Fruit fly (Drosophila melanogaster) whole organism, embryonic: ENCODE measurements around the gene CG7963.
A peak's percentile ranks its signal among the peaks of the same experiment; 100 is the strongest.

Source experiments
- B-H2 ChIP-seq: fragments of 200-800 bp; sonication (Bioruptor generic); optimal IDR thresholded peaks from 2 replicates; lab custom pipeline; 2018; ENCODE audit warnings: missing biosample characterization, mild to moderate bottlenecking, missing genetic modification characterization
- CG11723 ChIP-seq: fragments of 200-800 bp; sonication (Bioruptor generic); optimal IDR thresholded peaks from 2 replicates; lab custom pipeline; 2017; ENCODE audit warnings: missing biosample characterization, mild to moderate bottlenecking, missing genetic modification characterization
- CG1602 ChIP-seq: fragments of 200-800 bp; sonication (Bioruptor generic); optimal IDR thresholded peaks from 3 replicates; lab custom pipeline; 2016; ENCODE audit warnings: missing biosample characterization, missing genetic modification characterization
- CG1647 ChIP-seq: fragments of 200-800 bp; sonication (Bioruptor generic); optimal IDR thresholded peaks from 3 replicates; lab custom pipeline; 2016; ENCODE audit warnings: missing biosample characterization, missing genetic modification characterization
- CG16813 ChIP-seq: fragments of 200-800 bp; sonication (Bioruptor generic); IDR thresholded peaks from 3 replicates; pipeline ENCODE4 v1.3.6; 2022; ENCODE audit warnings: missing biosample characterization, missing genetic modification characterization; ENCODE audit not compliant: partially characterized antibody
- CG17186 ChIP-seq: fragments of 200-800 bp; sonication (Bioruptor generic); optimal IDR thresholded peaks from 3 replicates; lab custom pipeline; 2017; ENCODE audit warnings: missing biosample characterization, missing genetic modification reagents, missing genetic modification characterization
- CG17328 ChIP-seq: fragments of 200-800 bp; sonication (Bioruptor generic); IDR thresholded peaks from 2 replicates; pipeline ENCODE4 v1.3.6; 2022; ENCODE audit warnings: missing biosample characterization, missing genetic modification characterization
- CG18619 ChIP-seq: fragments of 200-800 bp; sonication (Bioruptor generic); optimal IDR thresholded peaks from 3 replicates; lab custom pipeline; 2017; ENCODE audit warnings: missing biosample characterization, mild to moderate bottlenecking, missing genetic modification characterization
- CG3407 ChIP-seq: fragments of 200-800 bp; sonication (Bioruptor generic); optimal IDR thresholded peaks from 2 replicates; lab custom pipeline; 2018; ENCODE audit warnings: missing biosample characterization, mild to moderate bottlenecking, missing genetic modification characterization
- CG4707 ChIP-seq: fragments of 200-800 bp; sonication (Bioruptor generic); optimal IDR thresholded peaks from 2 replicates; lab custom pipeline; 2018; ENCODE audit warnings: missing biosample characterization, mild to moderate bottlenecking, missing genetic modification characterization, moderate library complexity
- CG7839 ChIP-seq: fragments of 200-800 bp; sonication (Bioruptor generic); optimal IDR thresholded peaks from 3 replicates; lab custom pipeline; 2018; ENCODE audit warnings: missing biosample characterization, mild to moderate bottlenecking, missing genetic modification characterization, moderate library complexity
- CG7928 ChIP-seq: fragments of 200-800 bp; sonication (Bioruptor generic); optimal IDR thresholded peaks from 2 replicates; lab custom pipeline; 2017; ENCODE audit warnings: missing biosample characterization, mild to moderate bottlenecking, missing genetic modification characterization
- Chrac-16 ChIP-seq: fragments of 200-800 bp; sonication (Bioruptor generic); optimal IDR thresholded peaks from 3 replicates; lab custom pipeline; 2016; ENCODE audit warnings: missing biosample characterization, missing genetic modification characterization
- Dp ChIP-seq: fragments of 200-800 bp; sonication (Bioruptor generic); optimal IDR thresholded peaks from 2 replicates; lab custom pipeline; 2018; ENCODE audit warnings: missing biosample characterization, mild to moderate bottlenecking, missing genetic modification characterization, moderate library complexity
- Dref ChIP-seq: fragments of 200-800 bp; sonication (Bioruptor generic); IDR thresholded peaks from 2 replicates; pipeline ENCODE4 v1.3.6; 2022; ENCODE audit warnings: missing biosample characterization, missing genetic modification characterization
- Drgx ChIP-seq: fragments of 200-800 bp; sonication (Bioruptor generic); IDR thresholded peaks from 2 replicates; pipeline ENCODE4 v1.3.6; 2022; ENCODE audit warnings: missing biosample characterization, missing genetic modification characterization
- E2f2 ChIP-seq: fragments of 200-800 bp; sonication (Bioruptor generic); IDR thresholded peaks from 2 replicates; pipeline ENCODE4 v1.3.6; 2022; ENCODE audit warnings: missing biosample characterization, missing genetic modification characterization
- Eip74EF ChIP-seq, 2 experiments: fragments of 200-800 bp in 1 of 2; fragments of >200 bp in 1 of 2; sonication (Bioruptor generic) in 1 of 2; optimal IDR thresholded peaks; 2 replicates each; lab custom pipeline; 2017 to 2019; ENCODE audit warnings: missing biosample characterization in 2 of 2, missing genetic modification characterization in 2 of 2, mild to moderate bottlenecking in 1 of 2, moderate library complexity in 1 of 2
- Ets65A ChIP-seq: fragments of 200-800 bp; sonication (Bioruptor generic); peaks from one replicate; lab custom pipeline; 2016; ENCODE audit warnings: missing biosample characterization, missing genetic modification characterization
- Kr ChIP-seq: fragments of 200-800 bp; sonication (Bioruptor generic); optimal IDR thresholded peaks from 2 replicates; lab custom pipeline; 2017; ENCODE audit warnings: missing biosample characterization, mild to moderate bottlenecking, missing genetic modification characterization
- MBD-R2 ChIP-seq: fragments of 200-800 bp; sonication (Bioruptor generic); IDR thresholded peaks from 2 replicates; pipeline ENCODE4 v1.3.6; 2022; ENCODE audit warnings: missing biosample characterization, missing genetic modification characterization
- MESR4 ChIP-seq: fragments of 200-800 bp; sonication (Bioruptor generic); optimal IDR thresholded peaks from 2 replicates; lab custom pipeline; 2018; ENCODE audit warnings: missing biosample characterization, mild to moderate bottlenecking, missing genetic modification characterization, moderate library complexity
- Med ChIP-seq: fragments of 200-800 bp; sonication (Bioruptor generic); peaks from one replicate; lab custom pipeline; 2016; ENCODE audit warnings: missing biosample characterization, missing genetic modification characterization, mild to moderate bottlenecking, inconsistent platforms, moderate library complexity
- Opbp ChIP-seq: fragments of 200-800 bp; sonication (Bioruptor generic); IDR thresholded peaks from 3 replicates; pipeline ENCODE4 v1.3.6; 2022; ENCODE audit warnings: missing biosample characterization, missing genetic modification characterization; ENCODE audit not compliant: partially characterized antibody
- Xbp1 ChIP-seq: fragments of 200-800 bp; sonication (Bioruptor generic); optimal IDR thresholded peaks from 3 replicates; lab custom pipeline; 2016; ENCODE audit warnings: missing biosample characterization, mild to moderate bottlenecking, missing genetic modification characterization
- aop ChIP-seq: fragments of 200-800 bp; sonication (Bioruptor generic); IDR thresholded peaks from 2 replicates; pipeline ENCODE4 v1.3.6; 2022; ENCODE audit warnings: missing biosample characterization, missing genetic modification characterization
- bbx ChIP-seq: fragments of 200-800 bp; sonication (Bioruptor generic); IDR thresholded peaks from 2 replicates; pipeline ENCODE4 v1.3.6; 2022; ENCODE audit warnings: missing biosample characterization, missing genetic modification characterization; ENCODE audit not compliant: partially characterized antibody
- chif ChIP-seq, 2 experiments: fragments of 200-800 bp; sonication (Bioruptor generic); optimal IDR thresholded peaks; 3 replicates each; lab custom pipeline; 2016; ENCODE audit warnings: missing biosample characterization in 2 of 2, missing genetic modification characterization in 2 of 2
- crc ChIP-seq: fragments of 200-800 bp; sonication (Bioruptor generic); optimal IDR thresholded peaks from 2 replicates; lab custom pipeline; 2016; ENCODE audit warnings: missing biosample characterization, missing genetic modification characterization
- dmrt99B ChIP-seq: fragments of 200-800 bp; sonication (Bioruptor generic); optimal IDR thresholded peaks from 2 replicates; lab custom pipeline; 2018; ENCODE audit warnings: missing biosample characterization, mild to moderate bottlenecking, missing genetic modification characterization, moderate library complexity
- en ChIP-seq: fragments of 200-800 bp; sonication (Bioruptor generic); optimal IDR thresholded peaks from 2 replicates; lab custom pipeline; 2016; ENCODE audit warnings: missing biosample characterization, missing genetic modification characterization
- fd64A ChIP-seq: fragments of 200-800 bp; sonication (Bioruptor generic); optimal IDR thresholded peaks from 3 replicates; lab custom pipeline; 2018; ENCODE audit warnings: missing biosample characterization, mild to moderate bottlenecking, missing genetic modification characterization
- gfzf ChIP-seq: fragments of 200-800 bp; sonication (Bioruptor generic); optimal IDR thresholded peaks from 2 replicates; lab custom pipeline; 2016; ENCODE audit warnings: missing biosample characterization, mild to moderate bottlenecking, missing genetic modification characterization, moderate library complexity
- kay ChIP-seq: fragments of 200-800 bp; sonication (Bioruptor generic); optimal IDR thresholded peaks from 2 replicates; lab custom pipeline; 2016; ENCODE audit warnings: missing biosample characterization, missing genetic modification characterization
- knrl ChIP-seq: fragments of 200-800 bp; sonication (Bioruptor generic); IDR thresholded peaks from 3 replicates; pipeline ENCODE4 v1.3.6; 2022; ENCODE audit warnings: missing biosample characterization, missing genetic modification characterization; ENCODE audit not compliant: partially characterized antibody
- lbe ChIP-seq: fragments of 200-800 bp; sonication (Bioruptor generic); optimal IDR thresholded peaks from 2 replicates; lab custom pipeline; 2016; ENCODE audit warnings: missing biosample characterization, mild to moderate bottlenecking, missing genetic modification characterization
- pita ChIP-seq: fragments of 200-800 bp; sonication (Bioruptor generic); optimal IDR thresholded peaks from 2 replicates; lab custom pipeline; 2017; ENCODE audit warnings: missing biosample characterization, mild to moderate bottlenecking, missing genetic modification characterization
- stwl ChIP-seq: fragments of 200-800 bp; sonication (Bioruptor generic); optimal IDR thresholded peaks from 3 replicates; lab custom pipeline; 2018; ENCODE audit warnings: missing biosample characterization, mild to moderate bottlenecking, missing genetic modification characterization, moderate library complexity
- zen ChIP-seq: fragments of 200-800 bp; sonication (Bioruptor generic); optimal IDR thresholded peaks from 3 replicates; lab custom pipeline; 2018; ENCODE audit warnings: missing biosample characterization, mild to moderate bottlenecking, missing genetic modification characterization, moderate library complexity

The CG7963 gene

DNA sequence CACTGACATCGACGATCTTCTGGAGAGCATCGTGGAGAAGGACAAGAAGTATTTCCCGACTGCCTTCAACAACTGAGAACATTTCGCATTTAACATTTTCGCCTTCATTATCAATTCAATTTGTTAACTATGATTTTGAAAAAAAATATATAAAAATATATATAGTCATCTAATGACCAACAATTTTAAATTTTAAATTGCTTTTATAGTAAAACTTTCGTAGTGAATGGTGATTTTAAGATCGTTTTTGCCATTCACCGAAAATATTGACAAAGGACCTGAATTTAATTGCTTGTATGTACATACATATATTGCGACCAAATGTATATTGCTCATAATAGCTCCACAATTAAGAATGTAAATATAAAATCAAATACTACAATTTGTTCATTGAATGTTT is 15.3 kb upstream of the CG7963 start, which contains the start of gene CG7352:
Gene CG7352, plus strand, starts transcription at position 301 of the 400 bp plus-strand sequence.
- TF ChIP-seq chif (GFP tag; optimal IDR thresholded peaks at IDR 0.05; lab: Kevin White, UChicago) (no peak), pita (GFP tag; lab: Kevin White, UChicago) (no peak), CG11723 (GFP tag; lab: Kevin White, UChicago) (no peak), stwl (peak; percentile 23)

- no peak for TF ChIP-seq CG17328 (GFP tag; lab: Robert Waterston, UW)
- no peak for TF ChIP-seq aop
- TF ChIP-seq MESR4 (GFP tag; lab: Kevin White, UChicago): peak; percentile 12
- no peak for TF ChIP-seq CG1647
- TF ChIP-seq lbe: no peak
- no peak for TF ChIP-seq CG3407
- no peak for TF ChIP-seq knrl (GFP tag; lab: Robert Waterston, UW)
- no peak for TF ChIP-seq gfzf (GFP tag; lab: Kevin White, UChicago)
- TF ChIP-seq crc: no peak
- peak; percentile 88 for TF ChIP-seq Ets65A
- TF ChIP-seq Med (GFP tag; lab: Kevin White, UChicago): peak; percentile 55
- no peak for TF ChIP-seq CG17186 (GFP tag; lab: Kevin White, UChicago)
- TF ChIP-seq CG1602: no peak
- TF ChIP-seq Drgx (GFP tag; lab: Robert Waterston, UW): no peak
- TF ChIP-seq CG7839 (tag; lab: Kevin White, UChicago): no peak
- TF ChIP-seq CG4707: no peak
- no peak for TF ChIP-seq Chrac-16 (GFP tag; lab: Kevin White, UChicago)
- no peak for TF ChIP-seq Kr (GFP tag; lab: Kevin White, UChicago)
- no peak for TF ChIP-seq dmrt99B (tag; lab: Kevin White, UChicago)
Measured at dm6 chr3R:8347835-8348234, 14.8 kb upstream of the CG7963 start.

DNA sequence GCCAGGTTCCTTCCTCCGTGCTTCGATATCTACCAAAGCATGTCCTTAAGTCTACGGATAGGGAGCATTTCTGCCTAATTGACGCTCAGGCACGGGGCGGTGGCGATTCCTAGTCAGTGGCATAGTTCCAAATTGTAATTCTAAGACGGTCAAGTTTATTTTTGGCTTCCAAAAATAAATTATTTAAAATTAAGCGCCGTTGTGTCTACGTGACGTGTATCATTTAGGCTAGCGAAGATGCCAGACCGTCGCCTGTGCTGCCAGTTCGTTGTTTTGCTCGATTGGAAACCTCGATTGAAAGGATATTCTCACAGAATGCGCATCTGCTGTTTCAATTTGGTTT is 13.5 kb upstream of the CG7963 start:
- TF ChIP-seq Med (GFP tag; lab: Kevin White, UChicago) (peak; percentile 34), CG18619 (GFP tag; lab: Kevin White, UChicago) (peak; percentile 17), Eip74EF (GFP tag; optimal IDR thresholded peaks at IDR 0.05; lab: Kevin White, UChicago) (no peak), Opbp (GFP tag; lab: Robert Waterston, UW) (no peak), en (GFP tag; lab: Kevin White, UChicago) (no peak), E2f2 (GFP tag; lab: Robert Waterston, UW) (peak; percentile 81), CG7928 (GFP tag; lab: Kevin White, UChicago) (no peak), kay (GFP tag; lab: Kevin White, UChicago) (peak; percentile 21), zen (no peak), CG16813 (no peak), fd64A (GFP tag; lab: Kevin White, UChicago) (no peak), Dp (GFP tag; lab: Kevin White, UChicago) (peak; percentile 71), MBD-R2 (no peak), Dref (GFP tag; lab: Robert Waterston, UW) (peak; percentile 41), B-H2 (GFP tag; lab: Kevin White, UChicago) (no peak), MESR4 (GFP tag; lab: Kevin White, UChicago) (peak; percentile 28), Xbp1 (peak; percentile 89), bbx (GFP tag; lab: Robert Waterston, UW) (peak; percentile 13; the same call in 1 of the 2 replicates)
